Fruit fly (Drosophila melanogaster) whole organism: ENCODE results near the gene CG12301.

Experiments used
- EcR ChIP-seq, 2 experiments: fragments of >200 bp; optimal IDR thresholded peaks; 2 replicates each; lab custom pipeline; 2017; ENCODE audit warnings: missing biosample characterization in 2 of 2, missing genetic modification characterization in 2 of 2, missing genetic modification reagents in 2 of 2
- usp ChIP-seq: fragments of >200 bp; optimal IDR thresholded peaks from 2 replicates; lab custom pipeline; 2017; ENCODE audit warnings: missing biosample characterization, missing genetic modification characterization, mixed read lengths

- TF ChIP-seq EcR (GFP tag; optimal IDR thresholded peaks at IDR 0.05; lab: Kevin White, UChicago): no peak
- no peak for TF ChIP-seq usp (GFP tag; lab: Kevin White, UChicago)
Observed at dm6 chr3L:15610109-15610508, 29.5 kb downstream of the CG12301 start, which contains the start of gene CG7650.
